Fruit fly (Drosophila melanogaster): ENCODE data around the gene dob.

dm6 chrX:15029864-15030263 lies 36.9 kb upstream of the dob start:
- TF ChIP-seq CG8478 (optimal IDR thresholded peaks at IDR 0.05) (no peak), CTCF (optimal IDR thresholded peaks at IDR 0.05) (no peak)

Data from S2 (cell line).